Fruit fly (Drosophila melanogaster) whole organism, embryonic: ENCODE measurements around the gene CG42404.

Experiments used
- Atf6 ChIP-seq: fragments of 200-800 bp; sonication (Bioruptor generic); IDR thresholded peaks from 2 replicates; pipeline ENCODE4 v1.3.6; 2022; ENCODE audit warnings: missing biosample characterization, missing genetic modification characterization
- Bgb ChIP-seq: fragments of 200-800 bp; sonication (Bioruptor generic); IDR thresholded peaks from 2 replicates; pipeline ENCODE4 v1.3.6; 2022; ENCODE audit warnings: missing biosample characterization, missing genetic modification characterization; ENCODE audit not compliant: partially characterized antibody
- CG10147 ChIP-seq: fragments of 200-800 bp; sonication (Bioruptor generic); optimal IDR thresholded peaks from 2 replicates; lab custom pipeline; 2019; ENCODE audit warnings: missing biosample characterization, mild to moderate bottlenecking, missing genetic modification characterization, moderate library complexity
- CG10321 ChIP-seq: fragments of 200-800 bp; sonication (Bioruptor generic); IDR thresholded peaks from 2 replicates; pipeline ENCODE4 v1.3.6; 2022; ENCODE audit warnings: missing biosample characterization, missing genetic modification characterization
- CG11456 ChIP-seq: fragments of 200-800 bp; sonication (Bioruptor generic); IDR thresholded peaks from 3 replicates; pipeline ENCODE4 v1.3.6; 2022; ENCODE audit warnings: missing biosample characterization, missing genetic modification characterization
- CG11723 ChIP-seq: fragments of 200-800 bp; sonication (Bioruptor generic); optimal IDR thresholded peaks from 2 replicates; lab custom pipeline; 2017; ENCODE audit warnings: missing biosample characterization, mild to moderate bottlenecking, missing genetic modification characterization
- CG1602 ChIP-seq: fragments of 200-800 bp; sonication (Bioruptor generic); optimal IDR thresholded peaks from 3 replicates; lab custom pipeline; 2016; ENCODE audit warnings: missing biosample characterization, missing genetic modification characterization
- CG17186 ChIP-seq: fragments of 200-800 bp; sonication (Bioruptor generic); optimal IDR thresholded peaks from 3 replicates; lab custom pipeline; 2017; ENCODE audit warnings: missing biosample characterization, missing genetic modification reagents, missing genetic modification characterization
- CG17829 ChIP-seq: fragments of 200-800 bp; optimal IDR thresholded peaks from 2 replicates; lab custom pipeline; 2019; ENCODE audit warnings: missing biosample characterization, mild to moderate bottlenecking, missing genetic modification characterization, moderate library complexity
- CG18262 ChIP-seq: fragments of 200-800 bp; optimal IDR thresholded peaks from 3 replicates; lab custom pipeline; 2019; ENCODE audit warnings: missing biosample characterization, mild to moderate bottlenecking, missing genetic modification characterization, moderate library complexity
- CG30020 ChIP-seq: fragments of 200-800 bp; optimal IDR thresholded peaks from 2 replicates; lab custom pipeline; 2019; ENCODE audit warnings: missing biosample characterization, mild to moderate bottlenecking, missing genetic modification characterization, moderate library complexity
- CG30403 ChIP-seq: fragments of 200-800 bp; sonication (Bioruptor generic); optimal IDR thresholded peaks from 3 replicates; lab custom pipeline; 2016; ENCODE audit warnings: missing biosample characterization, missing genetic modification characterization
- CG30431 ChIP-seq: fragments of 200-800 bp; sonication (Bioruptor generic); optimal IDR thresholded peaks from 2 replicates; lab custom pipeline; 2017; ENCODE audit warnings: missing biosample characterization, missing genetic modification characterization
- CG34224 ChIP-seq: fragments of 200-800 bp; sonication (Bioruptor generic); IDR thresholded peaks from 3 replicates; pipeline ENCODE4 v1.3.6; 2022; ENCODE audit warnings: missing biosample characterization, missing genetic modification characterization; ENCODE audit not compliant: partially characterized antibody
- CG42726 ChIP-seq: fragments of 200-800 bp; sonication (Bioruptor generic); IDR thresholded peaks from 2 replicates; pipeline ENCODE4 v1.3.6; 2022; ENCODE audit warnings: missing biosample characterization, missing genetic modification characterization; ENCODE audit not compliant: partially characterized antibody
- CG4707 ChIP-seq: fragments of 200-800 bp; sonication (Bioruptor generic); optimal IDR thresholded peaks from 2 replicates; lab custom pipeline; 2018; ENCODE audit warnings: missing biosample characterization, mild to moderate bottlenecking, missing genetic modification characterization, moderate library complexity
- CG5245 ChIP-seq: fragments of 200-800 bp; sonication (Bioruptor generic); optimal IDR thresholded peaks from 3 replicates; lab custom pipeline; 2016; ENCODE audit warnings: missing biosample characterization, missing genetic modification characterization
- CG6683 ChIP-seq: fragments of 200-800 bp; sonication (Bioruptor generic); optimal IDR thresholded peaks from 2 replicates; lab custom pipeline; 2017; ENCODE audit warnings: missing biosample characterization, mild to moderate bottlenecking, missing genetic modification characterization, missing genetic modification reagents
- CG7928 ChIP-seq: fragments of 200-800 bp; sonication (Bioruptor generic); optimal IDR thresholded peaks from 2 replicates; lab custom pipeline; 2017; ENCODE audit warnings: missing biosample characterization, mild to moderate bottlenecking, missing genetic modification characterization
- CG8765 ChIP-seq: fragments of 200-800 bp; sonication (Bioruptor generic); IDR thresholded peaks from 2 replicates; pipeline ENCODE4 v1.3.6; 2022; ENCODE audit warnings: missing biosample characterization, missing genetic modification characterization
- CG9437 ChIP-seq: fragments of 200-800 bp; sonication (Bioruptor generic); optimal IDR thresholded peaks from 2 replicates; lab custom pipeline; 2018; ENCODE audit warnings: missing biosample characterization, mild to moderate bottlenecking, missing genetic modification characterization
- CG9817 ChIP-seq: fragments of 200-800 bp; sonication (Bioruptor generic); optimal IDR thresholded peaks from 2 replicates; lab custom pipeline; 2018; ENCODE audit warnings: missing biosample characterization, mild to moderate bottlenecking, missing genetic modification characterization, moderate library complexity
- Chrac-16 ChIP-seq: fragments of 200-800 bp; sonication (Bioruptor generic); optimal IDR thresholded peaks from 3 replicates; lab custom pipeline; 2016; ENCODE audit warnings: missing biosample characterization, missing genetic modification characterization
- CkIIα-i1 ChIP-seq: fragments of 200-800 bp; sonication (Bioruptor generic); IDR thresholded peaks from 2 replicates; pipeline ENCODE4 v1.3.6; 2022; ENCODE audit warnings: missing biosample characterization, missing genetic modification characterization
- Eip74EF ChIP-seq, 2 experiments: fragments of 200-800 bp in 1 of 2; fragments of >200 bp in 1 of 2; sonication (Bioruptor generic) in 1 of 2; optimal IDR thresholded peaks; 2 replicates each; lab custom pipeline; 2017 to 2019; ENCODE audit warnings: missing biosample characterization in 2 of 2, missing genetic modification characterization in 2 of 2, mild to moderate bottlenecking in 1 of 2, moderate library complexity in 1 of 2
- H2.0 ChIP-seq: fragments of 200-800 bp; sonication (Bioruptor generic); IDR thresholded peaks from 2 replicates; pipeline ENCODE4 v1.3.6; 2022; ENCODE audit warnings: missing biosample characterization, missing genetic modification characterization
- Hr78 ChIP-seq, 2 experiments: fragments of 200-800 bp in 1 of 2; fragments of >200 bp in 1 of 2; sonication (Bioruptor generic) in 1 of 2; optimal IDR thresholded peaks; 2 replicates each; lab custom pipeline; 2017 to 2019; ENCODE audit warnings: missing biosample characterization in 2 of 2, missing genetic modification characterization in 2 of 2, mild to moderate bottlenecking in 1 of 2, moderate library complexity in 1 of 2
- Opbp ChIP-seq: fragments of 200-800 bp; sonication (Bioruptor generic); IDR thresholded peaks from 3 replicates; pipeline ENCODE4 v1.3.6; 2022; ENCODE audit warnings: missing biosample characterization, missing genetic modification characterization; ENCODE audit not compliant: partially characterized antibody
- Ravus ChIP-seq: fragments of 200-800 bp; sonication (Bioruptor generic); IDR thresholded peaks from 2 replicates; pipeline ENCODE4 v1.3.6; 2022; ENCODE audit warnings: missing biosample characterization, missing genetic modification characterization
- Rfx ChIP-seq: fragments of 200-800 bp; sonication (Bioruptor generic); IDR thresholded peaks from 2 replicates; pipeline ENCODE4 v1.3.6; 2022; ENCODE audit warnings: missing biosample characterization, missing genetic modification characterization
- Spps ChIP-seq: fragments of 200-800 bp; sonication (Bioruptor generic); optimal IDR thresholded peaks from 2 replicates; lab custom pipeline; 2018; ENCODE audit warnings: missing biosample characterization, mild to moderate bottlenecking, missing genetic modification characterization
- ap ChIP-seq: fragments of 200-800 bp; sonication (Bioruptor generic); IDR thresholded peaks from 2 replicates; pipeline ENCODE4 v1.3.6; 2022; ENCODE audit warnings: missing biosample characterization, missing genetic modification characterization
- ase ChIP-seq: fragments of 200-800 bp; sonication (Bioruptor generic); IDR thresholded peaks from 3 replicates; pipeline ENCODE4 v1.3.6; 2022; ENCODE audit warnings: missing biosample characterization, missing genetic modification characterization
- bbx ChIP-seq: fragments of 200-800 bp; sonication (Bioruptor generic); IDR thresholded peaks from 2 replicates; pipeline ENCODE4 v1.3.6; 2022; ENCODE audit warnings: missing biosample characterization, missing genetic modification characterization; ENCODE audit not compliant: partially characterized antibody
- bowl ChIP-seq: fragments of 200-800 bp; sonication (Bioruptor generic); IDR thresholded peaks from 2 replicates; pipeline ENCODE4 v1.3.6; 2022; ENCODE audit warnings: missing biosample characterization, missing genetic modification characterization
- chinmo ChIP-seq: fragments of 200-800 bp; sonication (Bioruptor generic); IDR thresholded peaks from 4 replicates; pipeline ENCODE4 v1.3.6; 2022; ENCODE audit warnings: missing biosample characterization, missing genetic modification characterization; ENCODE audit not compliant: partially characterized antibody
- crc ChIP-seq: fragments of 200-800 bp; sonication (Bioruptor generic); optimal IDR thresholded peaks from 2 replicates; lab custom pipeline; 2016; ENCODE audit warnings: missing biosample characterization, missing genetic modification characterization
- croc ChIP-seq: fragments of 200-800 bp; sonication (Bioruptor generic); conservative IDR thresholded peaks from 3 replicates; pipeline ENCODE4 v1.3.6; 2022; ENCODE audit warnings: missing biosample characterization, missing genetic modification characterization
- gsb-n ChIP-seq: fragments of 200-800 bp; sonication (Bioruptor generic); optimal IDR thresholded peaks from 3 replicates; lab custom pipeline; 2018; ENCODE audit warnings: missing biosample characterization, mild to moderate bottlenecking, missing genetic modification characterization
- h ChIP-seq: fragments of >200 bp; optimal IDR thresholded peaks from 2 replicates; lab custom pipeline; 2017
- ham ChIP-seq: fragments of 200-800 bp; sonication (Bioruptor generic); IDR thresholded peaks from 2 replicates; pipeline ENCODE4 v1.3.6; 2022; ENCODE audit warnings: missing biosample characterization, missing genetic modification characterization
- insv ChIP-seq, 2 experiments: fragments of 200-800 bp; sonication (Bioruptor generic); optimal IDR thresholded peaks; 3 replicates each; lab custom pipeline; 2016 to 2018; ENCODE audit warnings: missing biosample characterization in 2 of 2, missing genetic modification characterization in 2 of 2
- inv ChIP-seq: fragments of 200-800 bp; sonication (Bioruptor generic); IDR thresholded peaks from 2 replicates; pipeline ENCODE4 v1.3.6; 2022; ENCODE audit warnings: missing biosample characterization, missing genetic modification characterization; ENCODE audit not compliant: partially characterized antibody
- jumu ChIP-seq: fragments of 200-800 bp; sonication (Bioruptor generic); optimal IDR thresholded peaks from 3 replicates; lab custom pipeline; 2016; ENCODE audit warnings: missing biosample characterization, missing genetic modification characterization
- knrl ChIP-seq: fragments of 200-800 bp; sonication (Bioruptor generic); IDR thresholded peaks from 3 replicates; pipeline ENCODE4 v1.3.6; 2022; ENCODE audit warnings: missing biosample characterization, missing genetic modification characterization; ENCODE audit not compliant: partially characterized antibody
- nmo ChIP-seq: fragments of 200-800 bp; sonication (Bioruptor generic); optimal IDR thresholded peaks from 2 replicates; lab custom pipeline; 2018; ENCODE audit warnings: missing biosample characterization, mild to moderate bottlenecking, missing genetic modification characterization, moderate library complexity
- prd ChIP-seq, 3 experiments: fragments of >200 bp in 2 of 3; fragments of 200-800 bp in 1 of 3; sonication (Bioruptor generic) in 1 of 3; optimal IDR thresholded peaks in 2 of 3; IDR thresholded peaks in 1 of 3; 2 replicates in 2 of 3; 3 replicates in 1 of 3; pipeline versions ENCODE4 v1.3.6 to Lab custom; 2017 to 2022; ENCODE audit warnings: missing biosample characterization in 1 of 3, missing genetic modification characterization in 1 of 3
- row ChIP-seq: fragments of 200-800 bp; sonication (Bioruptor generic); IDR thresholded peaks from 3 replicates; pipeline ENCODE4 v1.3.6; 2022; ENCODE audit warnings: missing biosample characterization, missing genetic modification characterization
- sr ChIP-seq: fragments of 200-800 bp; sonication (Bioruptor generic); IDR thresholded peaks from 3 replicates; pipeline ENCODE4 v1.3.6; 2022; ENCODE audit warnings: missing biosample characterization, missing genetic modification characterization
- z ChIP-seq: fragments of 200-800 bp; sonication (Bioruptor generic); IDR thresholded peaks from 3 replicates; pipeline ENCODE4 v1.3.6; 2022; ENCODE audit warnings: missing biosample characterization, missing genetic modification characterization

The CG42404 gene

DNA sequence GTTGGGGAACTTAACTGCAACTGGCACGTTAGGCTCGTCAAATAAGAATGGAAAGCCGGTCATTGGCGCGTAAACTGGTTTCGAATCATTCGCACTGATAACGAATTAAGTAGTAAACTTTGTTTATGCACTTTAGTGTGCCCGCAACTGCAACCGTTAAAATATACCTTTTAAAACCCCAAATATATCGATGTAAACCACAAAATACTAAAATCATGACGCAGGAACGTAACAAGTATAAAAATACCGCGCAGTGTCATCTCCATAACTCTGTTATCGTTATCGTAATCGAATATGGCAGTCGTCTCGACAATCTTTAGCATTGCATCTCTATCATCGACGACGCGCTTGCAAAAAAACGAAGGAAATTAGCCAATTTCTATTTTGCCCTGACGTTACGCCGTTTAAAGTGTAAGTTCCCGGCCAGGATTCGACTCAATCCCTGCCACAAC lies 24.6 kb upstream of the CG42404 start, which contains the start of the genes CG31344 and Caf1-55 (continued):
- TF ChIP-seq jumu (GFP tag; lab: Kevin White, UChicago) (peak; percentile 9), z (GFP tag; lab: Robert Waterston, UW) (no peak), CG30431 (no peak), CkIIα-i1 (GFP tag; lab: Robert Waterston, UW) (no peak), CG8765 (GFP tag; lab: Robert Waterston, UW) (no peak), CG30403 (GFP tag; lab: Kevin White, UChicago) (peak; percentile 18), ham (GFP tag; lab: Robert Waterston, UW) (no peak), row (peak; percentile 58), ap (no peak), Ravus (GFP tag; lab: Robert Waterston, UW) (no peak), insv (GFP tag; optimal IDR thresholded peaks at IDR 0.05; lab: Kevin White, UChicago) (peak in 1 of 2 experiments; percentile 18), CG10147 (GFP tag; lab: Kevin White, UChicago) (no peak), CG4707 (GFP tag; lab: Kevin White, UChicago) (no peak), Opbp (GFP tag; lab: Robert Waterston, UW) (peak; percentile 49; the same call in 1 of the 3 replicates), Chrac-16 (no peak), CG18262 (no peak), crc (GFP tag; lab: Kevin White, UChicago) (no peak), CG1602 (GFP tag; lab: Kevin White, UChicago) (peak; percentile 0), CG5245 (no peak), CG6683 (GFP tag; lab: Kevin White, UChicago) (no peak), CG7928 (GFP tag; lab: Kevin White, UChicago) (no peak), Bgb (GFP tag; lab: Robert Waterston, UW) (peak; percentile 87), CG11723 (GFP tag; lab: Kevin White, UChicago) (no peak), CG11456 (GFP tag; lab: Robert Waterston, UW) (no peak), CG42726 (GFP tag; lab: Robert Waterston, UW) (peak; percentile 39; the same call in 1 of the 2 replicates), ase (GFP tag; lab: Robert Waterston, UW) (no peak), bbx (peak; percentile 84), CG10321 (no peak), Atf6 (GFP tag; lab: Robert Waterston, UW) (no peak), CG17829 (peak; percentile 34), prd (optimal IDR thresholded peaks at IDR 0.05; lab: Kevin White, UChicago) (no peak), prd (GFP tag; IDR thresholded peaks at IDR 0.05; lab: Robert Waterston, UW) (no peak), Spps (tag; lab: Kevin White, UChicago) (no peak), nmo (GFP tag; lab: Kevin White, UChicago) (peak; percentile 47), sr (GFP tag; lab: Robert Waterston, UW) (no peak), knrl (GFP tag; lab: Robert Waterston, UW) (peak; percentile 79), CG17186 (peak; percentile 3), Hr78 (GFP tag; optimal IDR thresholded peaks at IDR 0.05; lab: Kevin White, UChicago) (no peak), CG30020 (tag; lab: Kevin White, UChicago) (peak; percentile 56), chinmo (GFP tag; lab: Robert Waterston, UW) (peak; percentile 93; the same call in 2 of the 4 replicates), croc (no peak), gsb-n (tag; lab: Kevin White, UChicago) (peak; percentile 21), Eip74EF (GFP tag; optimal IDR thresholded peaks at IDR 0.05; lab: Kevin White, UChicago) (no peak), H2.0 (GFP tag; lab: Robert Waterston, UW) (no peak), CG9437 (GFP tag; lab: Kevin White, UChicago) (peak; percentile 79), h (lab: Kevin White, UChicago) (no peak), bowl (GFP tag; lab: Robert Waterston, UW) (no peak), CG9817 (no peak), CG34224 (GFP tag; lab: Robert Waterston, UW) (peak; percentile 78), inv (GFP tag; lab: Robert Waterston, UW) (peak; percentile 58; the same call in 1 of the 2 replicates), Rfx (GFP tag; lab: Robert Waterston, UW) (0 out of 2 replicates have a peak, but pooled peaks have one; percentile 18)
